Fruit fly (Drosophila melanogaster) whole organism, embryonic: Measurements from ENCODE around the gene CG4951.
A peak's percentile ranks its signal among the peaks of the same experiment; 100 is the strongest.

Source experiments
- ATbp ChIP-seq: fragments of 200-800 bp; sonication (Bioruptor generic); optimal IDR thresholded peaks from 2 replicates; lab custom pipeline; 2017; ENCODE audit warnings: missing biosample characterization, mild to moderate bottlenecking, missing genetic modification characterization, missing genetic modification reagents
- Adf1 ChIP-seq: fragments of 200-800 bp; sonication (Bioruptor generic); IDR thresholded peaks from 2 replicates; pipeline ENCODE4 v1.3.6; 2022; ENCODE audit warnings: missing biosample characterization, missing genetic modification characterization
- Awh ChIP-seq: fragments of 200-800 bp; sonication (Bioruptor generic); IDR thresholded peaks from 2 replicates; pipeline ENCODE4, ENCODE4 v1.3.6; 2022; ENCODE audit warnings: missing biosample characterization, missing genetic modification characterization
- Bgb ChIP-seq: fragments of 200-800 bp; sonication (Bioruptor generic); IDR thresholded peaks from 2 replicates; pipeline ENCODE4 v1.3.6; 2022; ENCODE audit warnings: missing biosample characterization, missing genetic modification characterization; ENCODE audit not compliant: partially characterized antibody
- Bteb2 ChIP-seq: fragments of 200-800 bp; sonication (Bioruptor generic); optimal IDR thresholded peaks from 2 replicates; lab custom pipeline; 2016; ENCODE audit warnings: missing biosample characterization, missing genetic modification characterization
- CG10462 ChIP-seq: fragments of 200-800 bp; sonication (Bioruptor generic); optimal IDR thresholded peaks from 2 replicates; lab custom pipeline; 2016; ENCODE audit warnings: missing biosample characterization, missing genetic modification characterization
- CG11695 ChIP-seq: fragments of 200-800 bp; sonication (Bioruptor generic); IDR thresholded peaks from 3 replicates; pipeline ENCODE4 v1.3.6; 2022; ENCODE audit warnings: missing biosample characterization, missing genetic modification characterization
- CG1233 ChIP-seq: fragments of 200-800 bp; sonication (Bioruptor generic); optimal IDR thresholded peaks from 4 replicates; lab custom pipeline; 2018; ENCODE audit warnings: missing biosample characterization, mild to moderate bottlenecking, missing genetic modification characterization
- CG12744 ChIP-seq: fragments of 200-800 bp; sonication (Bioruptor generic); optimal IDR thresholded peaks from 2 replicates; lab custom pipeline; 2016; ENCODE audit warnings: missing biosample characterization, missing genetic modification characterization
- CG14965 ChIP-seq: fragments of 200-800 bp; sonication (Bioruptor generic); optimal IDR thresholded peaks from 2 replicates; lab custom pipeline; 2016; ENCODE audit warnings: missing biosample characterization, missing genetic modification characterization, borderline replicate concordance
- CG16815 ChIP-seq: fragments of 200-800 bp; sonication (Bioruptor generic); optimal IDR thresholded peaks from 3 replicates; lab custom pipeline; 2017; ENCODE audit warnings: missing biosample characterization, mild to moderate bottlenecking, missing genetic modification characterization
- CG17186 ChIP-seq: fragments of 200-800 bp; sonication (Bioruptor generic); optimal IDR thresholded peaks from 3 replicates; lab custom pipeline; 2017; ENCODE audit warnings: missing biosample characterization, missing genetic modification reagents, missing genetic modification characterization
- CG17359 ChIP-seq: fragments of 200-800 bp; sonication (Bioruptor generic); optimal IDR thresholded peaks from 3 replicates; lab custom pipeline; 2018; ENCODE audit warnings: missing biosample characterization, mild to moderate bottlenecking, missing genetic modification characterization, moderate library complexity
- CG17829 ChIP-seq: fragments of 200-800 bp; optimal IDR thresholded peaks from 2 replicates; lab custom pipeline; 2019; ENCODE audit warnings: missing biosample characterization, mild to moderate bottlenecking, missing genetic modification characterization, moderate library complexity
- CG18011 ChIP-seq: fragments of 200-800 bp; sonication (Bioruptor generic); optimal IDR thresholded peaks from 2 replicates; lab custom pipeline; 2017; ENCODE audit warnings: missing biosample characterization, missing genetic modification characterization, mild to moderate bottlenecking, moderate library complexity, missing genotype
- CG18619 ChIP-seq: fragments of 200-800 bp; sonication (Bioruptor generic); optimal IDR thresholded peaks from 3 replicates; lab custom pipeline; 2017; ENCODE audit warnings: missing biosample characterization, mild to moderate bottlenecking, missing genetic modification characterization
- CG2199 ChIP-seq: fragments of 200-800 bp; sonication (Bioruptor generic); IDR thresholded peaks from 3 replicates; pipeline ENCODE4 v1.3.6; 2022; ENCODE audit warnings: missing biosample characterization, missing genetic modification characterization
- CG3281 ChIP-seq: fragments of 200-800 bp; sonication (Bioruptor generic); optimal IDR thresholded peaks from 3 replicates; lab custom pipeline; 2017; ENCODE audit warnings: missing biosample characterization, mild to moderate bottlenecking, missing genetic modification characterization
- CG6683 ChIP-seq: fragments of 200-800 bp; sonication (Bioruptor generic); optimal IDR thresholded peaks from 2 replicates; lab custom pipeline; 2017; ENCODE audit warnings: missing biosample characterization, mild to moderate bottlenecking, missing genetic modification characterization, missing genetic modification reagents
- CG7271 ChIP-seq: fragments of 200-800 bp; sonication (Bioruptor generic); optimal IDR thresholded peaks from 2 replicates; lab custom pipeline; 2018; ENCODE audit warnings: missing biosample characterization, mild to moderate bottlenecking, missing genetic modification characterization, moderate library complexity
- CG7556 ChIP-seq: fragments of 200-800 bp; sonication (Bioruptor generic); optimal IDR thresholded peaks from 2 replicates; lab custom pipeline; 2017; ENCODE audit warnings: missing biosample characterization, mild to moderate bottlenecking, missing genetic modification characterization
- CG7963 ChIP-seq: fragments of 200-800 bp; sonication (Bioruptor generic); IDR thresholded peaks from 3 replicates; pipeline ENCODE4 v1.3.6; 2022; ENCODE audit warnings: missing biosample characterization, missing genetic modification characterization; ENCODE audit not compliant: partially characterized antibody
- CG8478 ChIP-seq: fragments of >200 bp; optimal IDR thresholded peaks from 2 replicates; lab custom pipeline; 2018
- CG9932 ChIP-seq: fragments of 200-800 bp; sonication (Bioruptor generic); IDR thresholded peaks from 2 replicates; pipeline ENCODE4 v1.3.6; 2022; ENCODE audit warnings: missing biosample characterization, missing genetic modification characterization
- D19B ChIP-seq: fragments of 200-800 bp; sonication (Bioruptor generic); optimal IDR thresholded peaks from 2 replicates; lab custom pipeline; 2017; ENCODE audit warnings: missing biosample characterization, mild to moderate bottlenecking, missing genetic modification characterization
- Doc2 ChIP-seq: fragments of 200-800 bp; sonication (Bioruptor generic); IDR thresholded peaks from 2 replicates; pipeline ENCODE4 v1.3.6; 2022; ENCODE audit warnings: missing biosample characterization, missing genetic modification characterization
- HHEX ChIP-seq: fragments of 200-800 bp; sonication (Bioruptor generic); optimal IDR thresholded peaks from 3 replicates; lab custom pipeline; 2017; ENCODE audit warnings: missing biosample characterization, mild to moderate bottlenecking, missing genetic modification characterization, missing genetic modification reagents
- Hr78 ChIP-seq, 2 experiments: fragments of 200-800 bp in 1 of 2; fragments of >200 bp in 1 of 2; sonication (Bioruptor generic) in 1 of 2; optimal IDR thresholded peaks; 2 replicates each; lab custom pipeline; 2017 to 2019; ENCODE audit warnings: missing biosample characterization in 2 of 2, missing genetic modification characterization in 2 of 2, mild to moderate bottlenecking in 1 of 2, moderate library complexity in 1 of 2
- Mad ChIP-seq: fragments of 200-800 bp; sonication (Bioruptor generic); optimal IDR thresholded peaks from 2 replicates; lab custom pipeline; 2016; ENCODE audit warnings: missing biosample characterization, missing genetic modification characterization
- Meics ChIP-seq: fragments of 200-800 bp; sonication (Bioruptor generic); optimal IDR thresholded peaks from 2 replicates; lab custom pipeline; 2017; ENCODE audit warnings: missing biosample characterization, mild to moderate bottlenecking, missing genetic modification characterization
- Myb ChIP-seq: fragments of 200-800 bp; sonication (Bioruptor generic); optimal IDR thresholded peaks from 2 replicates; lab custom pipeline; 2016; ENCODE audit warnings: missing biosample characterization, missing genetic modification characterization
- NC2β ChIP-seq: fragments of 200-800 bp; sonication (Bioruptor generic); optimal IDR thresholded peaks from 2 replicates; lab custom pipeline; 2016; ENCODE audit warnings: missing biosample characterization, missing genetic modification characterization
- NK7.1 ChIP-seq: fragments of 200-800 bp; sonication (Bioruptor generic); optimal IDR thresholded peaks from 3 replicates; lab custom pipeline; 2016; ENCODE audit warnings: missing biosample characterization, missing genetic modification characterization
- Nf-YC ChIP-seq: fragments of 200-800 bp; optimal IDR thresholded peaks from 3 replicates; lab custom pipeline; 2019; ENCODE audit warnings: missing biosample characterization, mild to moderate bottlenecking, missing genetic modification characterization, moderate library complexity
- Opbp ChIP-seq: fragments of 200-800 bp; sonication (Bioruptor generic); IDR thresholded peaks from 3 replicates; pipeline ENCODE4 v1.3.6; 2022; ENCODE audit warnings: missing biosample characterization, missing genetic modification characterization; ENCODE audit not compliant: partially characterized antibody
- Tbp ChIP-seq: fragments of >200 bp; optimal IDR thresholded peaks from 2 replicates; lab custom pipeline; 2018; ENCODE audit warnings: missing biosample characterization, missing genetic modification characterization
- btn ChIP-seq: fragments of 200-800 bp; sonication (Bioruptor generic); optimal IDR thresholded peaks from 2 replicates; lab custom pipeline; 2016; ENCODE audit warnings: missing biosample characterization, missing genetic modification characterization
- croc ChIP-seq: fragments of 200-800 bp; sonication (Bioruptor generic); conservative IDR thresholded peaks from 3 replicates; pipeline ENCODE4 v1.3.6; 2022; ENCODE audit warnings: missing biosample characterization, missing genetic modification characterization
- dati ChIP-seq: fragments of 200-800 bp; sonication (Bioruptor generic); IDR thresholded peaks from 2 replicates; pipeline ENCODE4 v1.3.6; 2022; ENCODE audit warnings: missing biosample characterization, missing genetic modification characterization
- fd64A ChIP-seq: fragments of 200-800 bp; sonication (Bioruptor generic); optimal IDR thresholded peaks from 3 replicates; lab custom pipeline; 2018; ENCODE audit warnings: missing biosample characterization, mild to moderate bottlenecking, missing genetic modification characterization
- gce ChIP-seq: fragments of 200-800 bp; sonication (Bioruptor generic); IDR thresholded peaks from 3 replicates; pipeline ENCODE4 v1.3.6; 2022; ENCODE audit warnings: missing biosample characterization, missing genetic modification characterization
- grau ChIP-seq: fragments of 200-800 bp; optimal IDR thresholded peaks from 3 replicates; lab custom pipeline; 2019; ENCODE audit warnings: missing biosample characterization, mild to moderate bottlenecking, missing genetic modification characterization, moderate library complexity
- kah ChIP-seq: fragments of 200-800 bp; sonication (Bioruptor generic); optimal IDR thresholded peaks from 2 replicates; lab custom pipeline; 2018; ENCODE audit warnings: missing biosample characterization, mild to moderate bottlenecking, missing genetic modification characterization
- ken ChIP-seq: fragments of 200-800 bp; sonication (Bioruptor generic); IDR thresholded peaks from 3 replicates; pipeline ENCODE4 v1.3.6; 2022; ENCODE audit warnings: missing biosample characterization, missing genetic modification characterization
- org-1 ChIP-seq: fragments of 200-800 bp; sonication (Bioruptor generic); optimal IDR thresholded peaks from 2 replicates; lab custom pipeline; 2017; ENCODE audit warnings: missing biosample characterization, missing genetic modification characterization
- pum ChIP-seq: fragments of 200-800 bp; sonication (Bioruptor generic); optimal IDR thresholded peaks from 2 replicates; lab custom pipeline; 2016; ENCODE audit warnings: missing biosample characterization, missing genetic modification characterization
- ranshi ChIP-seq: fragments of 200-800 bp; sonication (Bioruptor generic); IDR thresholded peaks from 2 replicates; pipeline ENCODE4 v1.3.6; 2022; ENCODE audit warnings: missing biosample characterization, missing genetic modification characterization
- sna ChIP-seq: fragments of 200-800 bp; sonication (Bioruptor generic); IDR thresholded peaks from 2 replicates; pipeline ENCODE4 v1.3.6; 2022; ENCODE audit warnings: missing biosample characterization, missing genetic modification characterization; ENCODE audit not compliant: partially characterized antibody
- sug ChIP-seq: fragments of 200-800 bp; optimal IDR thresholded peaks from 2 replicates; lab custom pipeline; 2019; ENCODE audit warnings: missing biosample characterization, mild to moderate bottlenecking, missing genetic modification characterization, moderate library complexity
- trh ChIP-seq: fragments of 200-800 bp; sonication (Bioruptor generic); optimal IDR thresholded peaks from 2 replicates; lab custom pipeline; 2016; ENCODE audit warnings: missing biosample characterization, missing genetic modification characterization

Gene CG4951

dm6 chr3R:27988647-27989430 lies 34.9 kb upstream of the CG4951 start (continued):
- TF ChIP-seq grau (tag; lab: Kevin White, UChicago) (peak; percentile 41), CG11695 (GFP tag; lab: Robert Waterston, UW) (no peak), CG17829 (tag; lab: Kevin White, UChicago) (no peak), CG17359 (tag; lab: Kevin White, UChicago) (peak; percentile 6), Meics (GFP tag; lab: Kevin White, UChicago) (peak; percentile 51), sug (tag; lab: Kevin White, UChicago) (no peak), CG9932 (GFP tag; lab: Robert Waterston, UW) (peak; percentile 69), sna (no peak), CG6683 (no peak), Opbp (GFP tag; lab: Robert Waterston, UW) (no peak), NC2β (GFP tag; lab: Kevin White, UChicago) (no peak), Myb (GFP tag; lab: Kevin White, UChicago) (peak; percentile 23), Adf1 (GFP tag; lab: Robert Waterston, UW) (no peak), CG7556 (GFP tag; lab: Kevin White, UChicago) (peak; percentile 69), CG10462 (no peak), CG16815 (peak; percentile 31), NK7.1 (no peak), ken (GFP tag; lab: Robert Waterston, UW) (peak; percentile 59; the same call in 1 of the 3 replicates), Doc2 (GFP tag; lab: Robert Waterston, UW) (no peak), CG18011 (no peak), ranshi (peak; percentile 11; the same call in 1 of the 2 replicates), CG14965 (GFP tag; lab: Kevin White, UChicago) (no peak), Tbp (GFP tag; lab: Kevin White, UChicago) (no peak), CG2199 (GFP tag; lab: Robert Waterston, UW) (peak; percentile 47; the same call in 1 of the 3 replicates), CG8478 (no peak), CG18619 (peak; percentile 57), Hr78 (GFP tag; optimal IDR thresholded peaks at IDR 0.05; lab: Kevin White, UChicago) (peak in 1 of 2 experiments; percentile 27), CG3281 (peak; percentile 38), ATbp (peak; percentile 15), Nf-YC (tag; lab: Kevin White, UChicago) (no peak), D19B (GFP tag; lab: Kevin White, UChicago) (no peak), Bteb2 (no peak), CG12744 (GFP tag; lab: Kevin White, UChicago) (no peak), Bgb (peak; percentile 34; the same call in 1 of the 2 replicates), CG1233 (GFP tag; lab: Kevin White, UChicago) (peak; percentile 25), CG17186 (GFP tag; lab: Kevin White, UChicago) (no peak), CG7271 (tag; lab: Kevin White, UChicago) (no peak), btn (GFP tag; lab: Kevin White, UChicago) (no peak), Mad (GFP tag; lab: Kevin White, UChicago) (no peak), fd64A (GFP tag; lab: Kevin White, UChicago) (no peak), dati (GFP tag; lab: Robert Waterston, UW) (no peak), pum (peak; percentile 9), gce (GFP tag; lab: Robert Waterston, UW) (no peak), HHEX (GFP tag; lab: Kevin White, UChicago) (peak; percentile 35), croc (GFP tag; lab: Robert Waterston, UW) (no peak), trh (GFP tag; lab: Kevin White, UChicago) (no peak), kah (GFP tag; lab: Kevin White, UChicago) (no peak), org-1 (peak; percentile 32), Awh (no peak), CG7963 (GFP tag; lab: Robert Waterston, UW) (no peak)
